Worm (Caenorhabditis elegans): ENCODE results near the gene Y73F8A.15.

Gene Y73F8A.15

DNA sequence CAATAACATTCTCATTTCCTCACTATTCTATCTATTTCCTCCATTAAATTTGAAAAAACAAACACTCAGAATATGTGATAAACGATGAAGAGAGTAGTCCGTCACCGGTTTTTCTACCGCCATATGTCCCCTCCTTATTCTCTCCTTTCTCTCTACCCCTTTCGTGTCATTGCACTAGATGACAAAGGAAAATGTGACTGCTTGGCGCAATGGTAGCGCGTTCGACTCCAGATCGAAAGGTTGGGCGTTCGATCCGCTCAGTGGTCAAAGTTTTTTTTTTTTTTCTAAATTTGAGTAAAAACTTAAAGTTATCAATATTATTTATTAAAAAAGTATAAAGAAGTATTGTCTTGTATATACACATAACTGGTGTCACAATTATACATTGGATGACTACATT, 31.9 kb upstream of the Y73F8A.15 start (continued):
- TF ChIP-seq elt-3 (tag; optimal IDR thresholded peaks at IDR 0.05) (no peak), aly-2 (tag; optimal IDR thresholded peaks at IDR 0.05) (no peak), egl-5 (tag; optimal IDR thresholded peaks at IDR 0.05) (no peak), unc-62 (GFP tag; optimal IDR thresholded peaks at IDR 0.05) (no peak), mdl-1 (tag; optimal IDR thresholded peaks at IDR 0.05) (no peak), nhr-12 (tag; optimal IDR thresholded peaks at IDR 0.05) (no peak), ceh-16 (tag; optimal IDR thresholded peaks at IDR 0.05) (no peak)

DNA sequence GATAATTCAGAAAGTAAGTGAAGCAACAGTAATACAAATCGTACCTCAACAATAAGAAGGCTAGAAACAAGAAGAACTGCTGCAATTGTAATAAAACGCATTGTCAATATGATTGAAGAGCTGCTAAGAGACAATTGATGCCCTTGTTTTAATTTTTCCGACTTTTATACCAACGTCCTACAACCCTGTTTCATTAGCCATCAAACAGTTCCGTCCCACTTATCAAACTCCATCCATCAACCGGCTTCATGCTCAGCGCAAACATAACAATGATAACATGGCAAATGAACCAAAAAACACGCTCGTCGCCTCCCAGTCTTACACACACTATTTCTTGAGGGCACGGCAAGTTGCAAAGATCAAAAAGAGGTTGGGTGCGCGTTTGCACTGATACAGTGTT, 30.2 kb upstream of the Y73F8A.15 start, which contains the start of gene pqn-90:
TSS of gene pqn-90 (minus strand) at position 101 of the 400 bp plus-strand sequence.
- TF ChIP-seq mdl-1 (tag; optimal IDR thresholded peaks at IDR 0.05) (no peak), nhr-23 (tag; optimal IDR thresholded peaks at IDR 0.05) (no peak), lin-15B (tag; optimal IDR thresholded peaks at IDR 0.05) (no peak), fos-1 (tag; optimal IDR thresholded peaks at IDR 0.05) (no peak), elt-2 (tag; optimal IDR thresholded peaks at IDR 0.05) (no peak), lsy-12 (tag; optimal IDR thresholded peaks at IDR 0.05) (no peak), ceh-28 (tag; optimal IDR thresholded peaks at IDR 0.05) (no peak), snpc-4 (tag; optimal IDR thresholded peaks at IDR 0.05) (no peak), hmg-11 (tag; optimal IDR thresholded peaks at IDR 0.05) (no peak), elt-1 (tag; optimal IDR thresholded peaks at IDR 0.05) (no peak), jun-1 (tag; optimal IDR thresholded peaks at IDR 0.05) (no peak), pha-4 (tag; optimal IDR thresholded peaks at IDR 0.05) (no peak)

DNA sequence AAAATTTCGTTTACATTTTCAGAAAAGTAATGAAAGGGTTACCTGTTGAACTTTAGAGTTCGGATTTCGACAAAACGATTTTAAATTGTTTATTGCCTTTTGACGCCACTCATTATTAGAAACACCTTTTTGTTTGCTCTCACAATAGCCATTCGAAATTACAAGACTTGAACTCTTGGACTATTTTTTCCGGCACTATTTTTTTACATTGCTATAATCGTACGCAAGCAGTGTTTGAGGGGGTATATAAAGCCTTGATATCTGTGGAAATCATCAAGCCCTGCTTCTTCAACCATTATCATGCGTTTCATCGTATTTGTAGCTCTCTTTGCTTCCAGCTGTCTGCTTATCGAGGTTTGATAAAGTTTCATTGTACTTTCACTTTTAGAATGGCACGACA, 29.8 kb upstream of the Y73F8A.15 start, which contains the start of gene pqn-91:
TSS of gene pqn-91 (plus strand) at position 301 of the 400 bp plus-strand sequence.
- TF ChIP-seq nhr-11 (tag; optimal IDR thresholded peaks at IDR 0.05) (no peak), nhr-12 (tag; optimal IDR thresholded peaks at IDR 0.05) (no peak), ztf-4 (tag; optimal IDR thresholded peaks at IDR 0.05) (no peak), hmg-11 (tag; optimal IDR thresholded peaks at IDR 0.05) (no peak), jun-1 (tag; optimal IDR thresholded peaks at IDR 0.05) (no peak), lin-39 (tag; optimal IDR thresholded peaks at IDR 0.05) (no peak), ceh-28 (tag; optimal IDR thresholded peaks at IDR 0.05) (no peak), pha-4 (tag; optimal IDR thresholded peaks at IDR 0.05) (no peak), egl-5 (tag; optimal IDR thresholded peaks at IDR 0.05) (no peak), nhr-76 (tag; optimal IDR thresholded peaks at IDR 0.05) (no peak), lin-15B (tag; optimal IDR thresholded peaks at IDR 0.05) (no peak)

DNA sequence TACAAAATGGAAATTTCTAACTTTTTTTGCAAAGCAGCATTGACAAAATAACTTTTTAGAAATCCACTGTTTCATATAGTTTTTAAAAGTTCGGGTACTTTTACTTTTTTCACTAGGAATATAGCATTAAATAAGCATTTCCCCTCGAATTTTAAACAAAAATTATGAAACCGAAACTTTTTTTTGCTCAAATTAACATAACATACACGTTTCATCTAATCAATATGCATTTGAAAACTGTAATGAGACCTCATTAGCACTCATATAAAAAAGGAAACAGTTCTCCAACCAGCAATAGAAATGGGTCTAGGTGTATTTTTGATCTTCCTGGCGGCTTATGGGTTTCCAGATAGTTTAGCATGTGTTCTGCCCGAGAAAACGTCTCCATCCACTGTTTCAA, 27.3 kb upstream of the Y73F8A.15 start, which contains the start of gene Y73F8A.10:
TSS of gene Y73F8A.10 (plus strand) at position 301 of the 400 bp plus-strand sequence.
- TF ChIP-seq aly-2 (tag; optimal IDR thresholded peaks at IDR 0.05) (no peak), mml-1 (tag; optimal IDR thresholded peaks at IDR 0.05) (no peak), ceh-9 (tag; optimal IDR thresholded peaks at IDR 0.05) (no peak), egl-5 (tag; optimal IDR thresholded peaks at IDR 0.05) (no peak), nhr-28 (tag; optimal IDR thresholded peaks at IDR 0.05) (no peak), lin-39 (tag; optimal IDR thresholded peaks at IDR 0.05) (no peak), ceh-16 (tag; optimal IDR thresholded peaks at IDR 0.05) (no peak), nfya-1 (tag; optimal IDR thresholded peaks at IDR 0.05; ENCODE audit: insufficient read depth) (no peak), daf-12 (tag; optimal IDR thresholded peaks at IDR 0.05) (no peak), elt-1 (tag; optimal IDR thresholded peaks at IDR 0.05) (no peak), ZK546.5 (tag; optimal IDR thresholded peaks at IDR 0.05) (no peak), pqm-1 (tag; optimal IDR thresholded peaks at IDR 0.05) (no peak), nhr-11 (tag; optimal IDR thresholded peaks at IDR 0.05) (no peak), nhr-23 (tag; optimal IDR thresholded peaks at IDR 0.05) (no peak), egl-27 (tag; optimal IDR thresholded peaks at IDR 0.05) (no peak), elt-2 (tag; optimal IDR thresholded peaks at IDR 0.05) (no peak)

DNA sequence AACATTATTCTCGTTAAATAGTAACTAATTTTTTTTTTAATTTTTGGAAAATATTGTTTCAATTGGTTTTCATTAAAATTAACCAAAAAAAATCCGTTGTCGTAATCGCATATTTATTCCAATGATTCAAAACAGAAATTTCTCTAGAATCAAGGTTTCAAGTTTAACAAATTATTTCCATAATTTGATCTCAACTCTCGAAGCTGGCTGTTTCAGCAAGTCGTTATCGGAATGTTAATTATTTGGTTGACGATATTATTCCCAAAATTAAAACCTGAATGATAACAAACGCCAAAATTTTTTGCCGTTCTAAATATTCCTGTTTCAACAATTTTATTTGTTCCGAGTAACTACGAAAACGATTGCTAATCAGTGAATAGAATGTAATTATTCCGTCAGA, 21.3 kb upstream of the Y73F8A.15 start:
- no peak for TF ChIP-seq elt-3 (tag; optimal IDR thresholded peaks at IDR 0.05)
- no peak for TF ChIP-seq nhr-43 (tag; optimal IDR thresholded peaks at IDR 0.05; ENCODE audit: poor library complexity, severe bottlenecking)
- no peak for TF ChIP-seq fkh-2 (tag; optimal IDR thresholded peaks at IDR 0.05)
- TF ChIP-seq mml-1 (tag; optimal IDR thresholded peaks at IDR 0.05) = no peak
- TF ChIP-seq zag-1 (tag; optimal IDR thresholded peaks at IDR 0.05) = no peak
- no peak for TF ChIP-seq nhr-77 (tag; optimal IDR thresholded peaks at IDR 0.05)
- TF ChIP-seq nhr-76 (tag; optimal IDR thresholded peaks at IDR 0.05) = no peak
- no peak for TF ChIP-seq unc-62 (GFP tag; optimal IDR thresholded peaks at IDR 0.05)
- no peak for TF ChIP-seq nhr-12 (tag; optimal IDR thresholded peaks at IDR 0.05)

Data from whole organism, L3 larva.